Fruit fly (Drosophila melanogaster) whole organism, embryonic: ENCODE measurements around the gene Peritrophin-15a.

Experiments
- Blimp-1 ChIP-seq: fragments of 200-800 bp; sonication (Bioruptor generic); optimal IDR thresholded peaks from 3 replicates; lab custom pipeline; 2018; ENCODE audit warnings: missing biosample characterization, missing genetic modification characterization, mild to moderate bottlenecking, moderate library complexity, missing genetic modification reagents
- CG10209 ChIP-seq: fragments of 200-800 bp; sonication (Bioruptor generic); optimal IDR thresholded peaks from 3 replicates; lab custom pipeline; 2017; ENCODE audit warnings: missing biosample characterization, mild to moderate bottlenecking, missing genetic modification characterization, missing genetic modification reagents
- CG11456 ChIP-seq: fragments of 200-800 bp; sonication (Bioruptor generic); IDR thresholded peaks from 3 replicates; pipeline ENCODE4 v1.3.6; 2022; ENCODE audit warnings: missing biosample characterization, missing genetic modification characterization
- CG12769 ChIP-seq: fragments of 200-800 bp; sonication (Bioruptor generic); optimal IDR thresholded peaks from 2 replicates; lab custom pipeline; 2019; ENCODE audit warnings: missing biosample characterization, mild to moderate bottlenecking, missing genetic modification characterization, moderate library complexity
- CG13123 ChIP-seq: fragments of 200-800 bp; sonication (Bioruptor generic); optimal IDR thresholded peaks from 2 replicates; lab custom pipeline; 2016; ENCODE audit warnings: missing biosample characterization, missing genetic modification characterization
- CG14441 ChIP-seq: fragments of 200-800 bp; sonication (Bioruptor generic); IDR thresholded peaks from 2 replicates; pipeline ENCODE4 v1.3.6; 2022; ENCODE audit warnings: missing biosample characterization, missing genetic modification characterization
- CG1647 ChIP-seq: fragments of 200-800 bp; sonication (Bioruptor generic); optimal IDR thresholded peaks from 3 replicates; lab custom pipeline; 2016; ENCODE audit warnings: missing biosample characterization, missing genetic modification characterization
- CG17568 ChIP-seq: fragments of 200-800 bp; sonication (Bioruptor generic); optimal IDR thresholded peaks from 2 replicates; lab custom pipeline; 2018; ENCODE audit warnings: missing biosample characterization, mild to moderate bottlenecking, missing genetic modification characterization, moderate library complexity
- CG18262 ChIP-seq: fragments of 200-800 bp; optimal IDR thresholded peaks from 3 replicates; lab custom pipeline; 2019; ENCODE audit warnings: missing biosample characterization, mild to moderate bottlenecking, missing genetic modification characterization, moderate library complexity
- CG18619 ChIP-seq: fragments of 200-800 bp; sonication (Bioruptor generic); optimal IDR thresholded peaks from 3 replicates; lab custom pipeline; 2017; ENCODE audit warnings: missing biosample characterization, mild to moderate bottlenecking, missing genetic modification characterization
- CG2120 ChIP-seq: fragments of 200-800 bp; sonication (Bioruptor generic); optimal IDR thresholded peaks from 3 replicates; lab custom pipeline; 2016; ENCODE audit warnings: missing biosample characterization, missing genetic modification characterization
- CG2199 ChIP-seq: fragments of 200-800 bp; sonication (Bioruptor generic); IDR thresholded peaks from 3 replicates; pipeline ENCODE4 v1.3.6; 2022; ENCODE audit warnings: missing biosample characterization, missing genetic modification characterization
- CG2712 ChIP-seq: fragments of 200-800 bp; optimal IDR thresholded peaks from 3 replicates; lab custom pipeline; 2019; ENCODE audit warnings: missing biosample characterization, mild to moderate bottlenecking, missing genetic modification characterization, moderate library complexity
- CG31388 ChIP-seq: fragments of 200-800 bp; sonication (Bioruptor generic); optimal IDR thresholded peaks from 2 replicates; lab custom pipeline; 2016; ENCODE audit warnings: missing biosample characterization, missing genetic modification characterization
- CG4328 ChIP-seq: fragments of 200-800 bp; sonication (Bioruptor generic); optimal IDR thresholded peaks from 3 replicates; lab custom pipeline; 2017; ENCODE audit warnings: missing biosample characterization, missing genetic modification reagents, missing genetic modification characterization
- CG4424 ChIP-seq: fragments of 200-800 bp; sonication (Bioruptor generic); optimal IDR thresholded peaks from 3 replicates; lab custom pipeline; 2016; ENCODE audit warnings: missing biosample characterization, missing genetic modification characterization
- CG7839 ChIP-seq: fragments of 200-800 bp; sonication (Bioruptor generic); optimal IDR thresholded peaks from 3 replicates; lab custom pipeline; 2018; ENCODE audit warnings: missing biosample characterization, mild to moderate bottlenecking, missing genetic modification characterization, moderate library complexity
- CG7987 ChIP-seq: fragments of 200-800 bp; sonication (Bioruptor generic); optimal IDR thresholded peaks from 2 replicates; lab custom pipeline; 2018; ENCODE audit warnings: missing biosample characterization, mild to moderate bottlenecking, missing genetic modification characterization, moderate library complexity
- CG9727 ChIP-seq: fragments of 200-800 bp; sonication (Bioruptor generic); optimal IDR thresholded peaks from 3 replicates; lab custom pipeline; 2017; ENCODE audit warnings: missing biosample characterization, mild to moderate bottlenecking, missing genetic modification characterization
- CG9797 ChIP-seq: fragments of 200-800 bp; sonication (Bioruptor generic); optimal IDR thresholded peaks from 3 replicates; lab custom pipeline; 2018; ENCODE audit warnings: missing biosample characterization, mild to moderate bottlenecking, missing genetic modification characterization
- CHES-1-like ChIP-seq: fragments of 200-800 bp; sonication (Bioruptor generic); optimal IDR thresholded peaks from 2 replicates; lab custom pipeline; 2016; ENCODE audit warnings: missing biosample characterization, missing genetic modification characterization
- CTCF ChIP-seq: fragments of 200-800 bp; sonication (Bioruptor generic); optimal IDR thresholded peaks from 2 replicates; lab custom pipeline; 2017; ENCODE audit warnings: missing biosample characterization, mild to moderate bottlenecking, missing genetic modification characterization, moderate library complexity
- Chrac-16 ChIP-seq: fragments of 200-800 bp; sonication (Bioruptor generic); optimal IDR thresholded peaks from 3 replicates; lab custom pipeline; 2016; ENCODE audit warnings: missing biosample characterization, missing genetic modification characterization
- CoRest ChIP-seq: fragments of 200-800 bp; sonication (Bioruptor generic); optimal IDR thresholded peaks from 3 replicates; lab custom pipeline; 2018; ENCODE audit warnings: missing biosample characterization, mild to moderate bottlenecking, missing genetic modification characterization, moderate library complexity
- Dip3 ChIP-seq: fragments of 200-800 bp; sonication (Bioruptor generic); optimal IDR thresholded peaks from 3 replicates; lab custom pipeline; 2016; ENCODE audit warnings: missing biosample characterization, missing genetic modification characterization
- Ets97D ChIP-seq: fragments of 200-800 bp; sonication (Bioruptor generic); optimal IDR thresholded peaks from 3 replicates; lab custom pipeline; 2016; ENCODE audit warnings: missing biosample characterization, missing genetic modification characterization
- Hmr ChIP-seq: fragments of 200-800 bp; sonication (Bioruptor generic); optimal IDR thresholded peaks from 3 replicates; lab custom pipeline; 2017; ENCODE audit warnings: mild to moderate bottlenecking, missing biosample characterization, missing genetic modification reagents, missing genetic modification characterization
- Hsf ChIP-seq: fragments of 200-800 bp; sonication (Bioruptor generic); optimal IDR thresholded peaks from 3 replicates; lab custom pipeline; 2016; ENCODE audit warnings: missing biosample characterization, missing genetic modification characterization
- Mad ChIP-seq: fragments of 200-800 bp; sonication (Bioruptor generic); optimal IDR thresholded peaks from 2 replicates; lab custom pipeline; 2016; ENCODE audit warnings: missing biosample characterization, missing genetic modification characterization
- Mrtf ChIP-seq: fragments of 200-800 bp; sonication (Bioruptor generic); IDR thresholded peaks from 3 replicates; pipeline ENCODE4 v1.3.6; 2022; ENCODE audit warnings: missing biosample characterization, missing genetic modification characterization
- NC2β ChIP-seq: fragments of 200-800 bp; sonication (Bioruptor generic); optimal IDR thresholded peaks from 2 replicates; lab custom pipeline; 2016; ENCODE audit warnings: missing biosample characterization, missing genetic modification characterization
- Side ChIP-seq: fragments of 200-800 bp; sonication (Bioruptor generic); optimal IDR thresholded peaks from 2 replicates; lab custom pipeline; 2016; ENCODE audit warnings: missing biosample characterization, missing genetic modification characterization
- Ssrp ChIP-seq: fragments of 200-800 bp; sonication (Bioruptor generic); optimal IDR thresholded peaks from 2 replicates; lab custom pipeline; 2018; ENCODE audit warnings: missing biosample characterization, mild to moderate bottlenecking, missing genetic modification characterization, moderate library complexity
- ase ChIP-seq: fragments of 200-800 bp; sonication (Bioruptor generic); IDR thresholded peaks from 3 replicates; pipeline ENCODE4 v1.3.6; 2022; ENCODE audit warnings: missing biosample characterization, missing genetic modification characterization
- cwo ChIP-seq: fragments of 200-800 bp; sonication (Bioruptor generic); optimal IDR thresholded peaks from 3 replicates; lab custom pipeline; 2017; ENCODE audit warnings: missing biosample characterization, missing genetic modification characterization, mild to moderate bottlenecking, moderate library complexity, missing genetic modification reagents
- dmrt99B ChIP-seq: fragments of 200-800 bp; sonication (Bioruptor generic); optimal IDR thresholded peaks from 2 replicates; lab custom pipeline; 2018; ENCODE audit warnings: missing biosample characterization, mild to moderate bottlenecking, missing genetic modification characterization, moderate library complexity
- ems ChIP-seq: fragments of 200-800 bp; sonication (Bioruptor generic); optimal IDR thresholded peaks from 3 replicates; lab custom pipeline; 2016; ENCODE audit warnings: missing biosample characterization, missing genetic modification characterization
- h ChIP-seq: fragments of >200 bp; optimal IDR thresholded peaks from 2 replicates; lab custom pipeline; 2017
- insv ChIP-seq, 2 experiments: fragments of 200-800 bp; sonication (Bioruptor generic); optimal IDR thresholded peaks; 3 replicates each; lab custom pipeline; 2016 to 2018; ENCODE audit warnings: missing biosample characterization in 2 of 2, missing genetic modification characterization in 2 of 2
- kni ChIP-seq: fragments of 200-800 bp; sonication (Bioruptor generic); optimal IDR thresholded peaks from 3 replicates; lab custom pipeline; 2017; ENCODE audit warnings: mild to moderate bottlenecking, missing biosample characterization, missing genetic modification reagents, missing genetic modification characterization
- mirr ChIP-seq: fragments of 200-800 bp; sonication (Bioruptor generic); optimal IDR thresholded peaks from 3 replicates; lab custom pipeline; 2018; ENCODE audit warnings: missing biosample characterization, mild to moderate bottlenecking, missing genetic modification characterization
- org-1 ChIP-seq: fragments of 200-800 bp; sonication (Bioruptor generic); optimal IDR thresholded peaks from 2 replicates; lab custom pipeline; 2017; ENCODE audit warnings: missing biosample characterization, missing genetic modification characterization
- phol ChIP-seq: fragments of 200-800 bp; sonication (Bioruptor generic); optimal IDR thresholded peaks from 3 replicates; lab custom pipeline; 2018; ENCODE audit warnings: missing biosample characterization, mild to moderate bottlenecking, missing genetic modification characterization, moderate library complexity
- sens ChIP-seq: fragments of 200-800 bp; sonication (Bioruptor generic); peaks from one replicate; lab custom pipeline; 2016; ENCODE audit warnings: missing biosample characterization, missing genetic modification characterization
- sisA ChIP-seq: fragments of 200-800 bp; sonication (Bioruptor generic); IDR thresholded peaks from 2 replicates; pipeline ENCODE4 v1.3.6; 2022; ENCODE audit warnings: missing biosample characterization, missing genetic modification characterization
- sug ChIP-seq: fragments of 200-800 bp; optimal IDR thresholded peaks from 2 replicates; lab custom pipeline; 2019; ENCODE audit warnings: missing biosample characterization, mild to moderate bottlenecking, missing genetic modification characterization, moderate library complexity
- tup ChIP-seq: fragments of 200-800 bp; sonication (Bioruptor generic); optimal IDR thresholded peaks from 2 replicates; lab custom pipeline; 2016; ENCODE audit warnings: missing biosample characterization, mild to moderate bottlenecking, missing genetic modification characterization, moderate library complexity

The Peritrophin-15a gene

DNA sequence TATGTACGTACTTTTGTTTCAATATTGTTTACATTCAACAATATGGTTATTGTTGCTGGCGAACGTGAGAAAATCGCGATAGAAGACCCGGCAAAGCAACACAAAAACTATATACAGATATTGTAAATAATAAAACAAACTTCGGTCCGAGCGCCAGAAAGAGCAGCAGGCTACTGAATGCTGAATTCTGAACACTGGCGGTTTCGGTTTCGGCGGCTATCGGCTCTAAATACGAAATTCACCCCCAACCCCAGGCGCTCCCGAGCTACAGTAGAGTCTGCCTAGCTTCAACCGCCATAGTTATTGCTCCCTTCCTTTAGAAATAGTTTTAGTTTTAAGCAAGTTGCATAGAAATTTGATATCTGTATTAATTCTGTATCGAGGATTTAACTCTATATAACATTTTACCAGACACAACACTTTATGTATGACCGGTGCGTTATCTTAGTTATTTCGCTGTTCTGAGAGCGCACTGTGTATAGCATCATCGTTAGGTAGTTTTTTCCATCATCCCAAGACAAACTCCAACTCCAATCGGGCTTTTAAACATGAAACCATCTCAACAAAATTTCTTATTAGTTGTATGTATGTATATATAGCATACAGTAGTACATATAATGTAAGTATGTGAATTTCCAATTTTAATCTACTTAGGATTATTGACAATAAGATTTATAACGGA is 33.5 kb downstream of the Peritrophin-15a start, which contains the start of gene CG7627 (continued):
- TF ChIP-seq Ssrp (tag; lab: Kevin White, UChicago) (peak; percentile 61), Side (GFP tag; lab: Kevin White, UChicago) (peak; percentile 70), tup (GFP tag; lab: Kevin White, UChicago) (peak; percentile 41), NC2β (GFP tag; lab: Kevin White, UChicago) (peak; percentile 49), CG7839 (tag; lab: Kevin White, UChicago) (peak; percentile 80), CG12769 (tag; lab: Kevin White, UChicago) (peak; percentile 69), CG31388 (GFP tag; lab: Kevin White, UChicago) (no peak)

- TF ChIP-seq CG17568 (GFP tag; lab: Kevin White, UChicago) (peak; percentile 3), CG18262 (peak; percentile 43), Ssrp (tag; lab: Kevin White, UChicago) (peak; percentile 17), CG7987 (GFP tag; lab: Kevin White, UChicago) (peak; percentile 2), sug (no peak), Dip3 (GFP tag; lab: Kevin White, UChicago) (peak; percentile 26), org-1 (GFP tag; lab: Kevin White, UChicago) (peak; percentile 6), CG9797 (GFP tag; lab: Kevin White, UChicago) (no peak), Hsf (GFP tag; lab: Kevin White, UChicago) (peak; percentile 21), CG2199 (GFP tag; lab: Robert Waterston, UW) (peak; percentile 38; the same call in 1 of the 3 replicates), CG2712 (tag; lab: Kevin White, UChicago) (peak; percentile 59), Mad (GFP tag; lab: Kevin White, UChicago) (no peak), CoRest (tag; lab: Kevin White, UChicago) (peak; percentile 37), CG4424 (GFP tag; lab: Kevin White, UChicago) (peak; percentile 14), Blimp-1 (peak; percentile 50), kni (peak; percentile 46), CHES-1-like (peak; percentile 10), dmrt99B (tag; lab: Kevin White, UChicago) (peak; percentile 55), CG14441 (GFP tag; lab: Robert Waterston, UW) (no peak), h (lab: Kevin White, UChicago) (no peak), Chrac-16 (GFP tag; lab: Kevin White, UChicago) (peak; percentile 10), mirr (GFP tag; lab: Kevin White, UChicago) (no peak), CG10209 (GFP tag; lab: Kevin White, UChicago) (peak; percentile 16), CG11456 (GFP tag; lab: Robert Waterston, UW) (peak; percentile 35; the same call in 1 of the 3 replicates), sisA (GFP tag; lab: Robert Waterston, UW) (peak; percentile 44; the same call in 1 of the 2 replicates), ase (GFP tag; lab: Robert Waterston, UW) (0 out of 3 replicates have a peak, but pooled peaks have one; percentile 14), CG13123 (GFP tag; lab: Kevin White, UChicago) (no peak), Hmr (GFP tag; lab: Kevin White, UChicago) (peak; percentile 43), cwo (GFP tag; lab: Kevin White, UChicago) (no peak), insv (GFP tag; optimal IDR thresholded peaks at IDR 0.05; lab: Kevin White, UChicago) (no peak), CG2120 (peak; percentile 50), Ets97D (GFP tag; lab: Kevin White, UChicago) (peak; percentile 19), CG9727 (GFP tag; lab: Kevin White, UChicago) (peak; percentile 45), phol (tag; lab: Kevin White, UChicago) (peak; percentile 40), CG1647 (GFP tag; lab: Kevin White, UChicago) (no peak), sens (GFP tag; lab: Kevin White, UChicago) (peak; percentile 82), CTCF (GFP tag; lab: Kevin White, UChicago) (no peak), CG18619 (GFP tag; lab: Kevin White, UChicago) (no peak), CG4328 (peak; percentile 1), Mrtf (no peak), ems (GFP tag; lab: Kevin White, UChicago) (no peak)
Measured at dm6 chr2L:8361204-8361952, 34.5 kb downstream of the Peritrophin-15a start.
